Fruit fly (Drosophila melanogaster) S2 (cell line): ENCODE results near the gene CG32147.

Source experiments
- CG8478 ChIP-seq: fragments of >200 bp; optimal IDR thresholded peaks from 2 replicates; lab custom pipeline; 2018
- CTCF ChIP-seq, 2 experiments: fragments of >200 bp; optimal IDR thresholded peaks; 2 replicates each; lab custom pipeline; 2018

DNA sequence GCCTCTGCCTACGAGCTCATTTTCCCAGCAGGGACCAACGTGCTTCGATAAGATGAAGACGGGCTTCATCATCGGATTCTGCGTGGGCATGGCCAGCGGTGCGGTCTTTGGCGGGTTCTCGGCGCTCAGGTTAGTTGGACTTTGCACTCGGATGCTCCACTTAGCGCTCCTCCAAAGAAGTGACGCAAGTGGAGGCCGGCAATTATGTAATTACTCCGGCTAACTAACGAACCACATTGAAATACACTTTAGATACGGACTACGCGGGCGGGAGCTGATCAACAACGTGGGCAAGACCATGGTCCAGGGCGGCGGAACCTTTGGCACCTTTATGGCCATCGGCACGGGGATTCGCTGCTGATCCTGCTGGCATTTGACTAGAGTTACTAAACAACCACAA lies 18.1 kb upstream of the CG32147 start:
- TF ChIP-seq CG8478 (lab: Kevin White, UChicago) = no peak
- TF ChIP-seq CTCF (optimal IDR thresholded peaks at IDR 0.05; lab: Kevin White, UChicago) = no peak
